Worm (Caenorhabditis elegans): ENCODE data around the gene pals-37.
A peak's percentile ranks its signal among the peaks of the same experiment; 100 is the strongest.

The pals-37 gene

DNA sequence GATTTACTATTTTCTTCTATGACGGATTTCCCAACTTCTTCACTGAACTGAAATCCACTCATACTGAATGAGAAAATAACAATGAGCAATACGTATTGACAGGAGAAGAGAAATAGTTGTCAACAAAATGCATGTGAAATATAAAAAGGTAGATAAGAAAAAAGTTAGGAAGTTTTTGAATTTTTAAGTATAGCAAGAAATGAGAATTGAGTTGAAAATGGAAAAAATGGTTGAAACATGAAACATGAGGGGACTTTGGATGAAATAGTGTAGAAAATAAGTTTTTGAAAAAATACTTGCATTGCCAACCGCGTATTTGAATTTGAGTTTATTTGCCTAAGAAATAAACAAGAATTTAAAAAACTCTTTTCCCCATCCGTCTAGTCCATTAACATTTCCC lies 5.6 kb upstream of the pals-37 start, which contains the start of the genes pals-38 and C54D10.9:
TSS of gene pals-38 (minus strand) at position 101 of the 400 bp plus-strand sequence.
TSS of gene C54D10.9 (plus strand) at position 259 of the 400 bp plus-strand sequence.
- TF ChIP-seq ceh-82 (tag; optimal IDR thresholded peaks at IDR 0.05) = no peak
- no peak for TF ChIP-seq mbf-1 (tag; optimal IDR thresholded peaks at IDR 0.05)
- no peak for TF ChIP-seq blmp-1 (tag; optimal IDR thresholded peaks at IDR 0.05; ENCODE audit: insufficient read depth)
- TF ChIP-seq lin-11 (tag; optimal IDR thresholded peaks at IDR 0.05) = no peak
- no peak for TF ChIP-seq aly-2 (tag; optimal IDR thresholded peaks at IDR 0.05)
- TF ChIP-seq fos-1 (tag; optimal IDR thresholded peaks at IDR 0.05) = no peak
- no peak for TF ChIP-seq ceh-16 (tag; optimal IDR thresholded peaks at IDR 0.05)
- no peak for TF ChIP-seq gmeb-1 (tag; optimal IDR thresholded peaks at IDR 0.05)
- TF ChIP-seq lin-13 (GFP tag; optimal IDR thresholded peaks at IDR 0.05) = no peak
- no peak for TF ChIP-seq nhr-129 (tag; optimal IDR thresholded peaks at IDR 0.05)
- no peak for TF ChIP-seq sma-3 (GFP tag; optimal IDR thresholded peaks at IDR 0.05)
- TF ChIP-seq skn-1 (tag; optimal IDR thresholded peaks at IDR 0.05) = no peak
- TF ChIP-seq ztf-11 (tag; optimal IDR thresholded peaks at IDR 0.05) = no peak

ce11 chrV:12443754-12444153 lies 2.4 kb upstream of the pals-37 start, which contains the start of gene pals-39:
TSS of gene pals-39 (minus strand) at chrV:12443854.
- no peak for TF ChIP-seq C34F6.9 (tag; optimal IDR thresholded peaks at IDR 0.05)
- TF ChIP-seq fos-1 (tag; optimal IDR thresholded peaks at IDR 0.05) = peak; percentile 21

DNA sequence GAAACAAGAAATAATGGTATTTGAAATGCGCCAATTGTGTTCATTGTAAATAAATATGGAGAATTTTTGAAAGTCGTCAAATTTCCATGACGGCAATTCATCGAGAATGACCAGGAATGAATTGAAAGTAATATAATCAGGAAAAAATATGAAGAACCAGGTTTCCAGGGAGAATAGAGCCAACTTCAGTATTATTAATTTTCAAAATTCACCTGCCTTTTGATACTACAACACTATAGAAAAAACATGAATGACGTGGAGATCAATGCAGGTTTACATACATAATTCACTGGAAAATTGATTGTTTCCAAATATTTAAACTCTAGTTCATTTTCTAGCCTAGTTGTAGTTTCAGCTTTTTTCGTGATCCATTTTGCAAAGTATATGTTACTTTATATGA lies 7.6 kb downstream of the pals-37 start, which contains the start of gene srh-25:
TSS of gene srh-25 (minus strand) at position 101 of the 400 bp plus-strand sequence.
- TF ChIP-seq ztf-1 (GFP tag; conservative IDR thresholded peaks at IDR 0.05) (no peak), elt-3 (tag; optimal IDR thresholded peaks at IDR 0.05) (no peak), F13H6.1 (tag; optimal IDR thresholded peaks at IDR 0.05) (no peak), nhr-11 (tag; optimal IDR thresholded peaks at IDR 0.05) (no peak), mbf-1 (tag; optimal IDR thresholded peaks at IDR 0.05) (no peak)

- no peak for TF ChIP-seq nhr-11 (tag; optimal IDR thresholded peaks at IDR 0.05)
- TF ChIP-seq unc-39 (tag; optimal IDR thresholded peaks at IDR 0.05) = no peak
- no peak for TF ChIP-seq unc-62 (GFP tag; optimal IDR thresholded peaks at IDR 0.05)
- TF ChIP-seq sma-3 (GFP tag; optimal IDR thresholded peaks at IDR 0.05) = no peak
- no peak for TF ChIP-seq aly-2 (tag; optimal IDR thresholded peaks at IDR 0.05)
- no peak for TF ChIP-seq elt-1 (tag; optimal IDR thresholded peaks at IDR 0.05)
- TF ChIP-seq alr-1 (tag; optimal IDR thresholded peaks at IDR 0.05) = no peak
- no peak for TF ChIP-seq fos-1 (tag; optimal IDR thresholded peaks at IDR 0.05)
- TF ChIP-seq ama-1 (optimal IDR thresholded peaks at IDR 0.05) = no peak
- no peak for TF ChIP-seq nhr-6 (tag; optimal IDR thresholded peaks at IDR 0.05)
- TF ChIP-seq crh-2 (tag; optimal IDR thresholded peaks at IDR 0.05) = no peak
- no peak for TF ChIP-seq R02D3.7 (tag; optimal IDR thresholded peaks at IDR 0.05)
- no peak for TF ChIP-seq mbf-1 (tag; optimal IDR thresholded peaks at IDR 0.05)
- TF ChIP-seq nhr-23 (tag; optimal IDR thresholded peaks at IDR 0.05) = no peak
- TF ChIP-seq nhr-10 (tag; optimal IDR thresholded peaks at IDR 0.05) = no peak
- no peak for TF ChIP-seq egl-27 (tag; optimal IDR thresholded peaks at IDR 0.05)
- TF ChIP-seq ZK546.5 (tag; optimal IDR thresholded peaks at IDR 0.05) = no peak
- no peak for TF ChIP-seq blmp-1 (tag; optimal IDR thresholded peaks at IDR 0.05; ENCODE audit: insufficient read depth)
Observed at ce11 chrV:12433105-12433504, 8.2 kb downstream of the pals-37 start.

DNA sequence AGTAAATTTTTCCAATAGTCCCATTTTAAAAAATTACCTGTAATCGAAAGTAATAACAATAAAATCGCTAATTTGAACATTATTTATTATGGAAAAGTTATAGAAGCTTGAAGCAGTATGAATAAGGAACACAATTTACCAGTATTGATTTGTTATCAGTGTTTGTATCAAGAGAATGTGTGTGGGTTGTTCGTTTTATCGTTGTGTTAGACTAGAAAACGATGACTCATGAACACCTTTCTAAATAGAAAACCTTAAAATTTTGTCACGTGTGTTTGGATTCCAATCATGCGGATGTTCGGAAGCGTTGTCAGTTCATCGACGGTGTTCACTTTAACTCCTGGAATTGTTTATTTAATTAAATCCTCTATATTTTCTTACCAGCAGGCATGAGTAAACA lies 9.2 kb downstream of the pals-37 start, which contains the start of gene C54D10.13:
TSS of gene C54D10.13 (minus strand) at position 179 of the 400 bp plus-strand sequence.
- TF ChIP-seq nhr-77 (tag; optimal IDR thresholded peaks at IDR 0.05) (no peak), fos-1 (tag; optimal IDR thresholded peaks at IDR 0.05) (peak; percentile 67)

DNA sequence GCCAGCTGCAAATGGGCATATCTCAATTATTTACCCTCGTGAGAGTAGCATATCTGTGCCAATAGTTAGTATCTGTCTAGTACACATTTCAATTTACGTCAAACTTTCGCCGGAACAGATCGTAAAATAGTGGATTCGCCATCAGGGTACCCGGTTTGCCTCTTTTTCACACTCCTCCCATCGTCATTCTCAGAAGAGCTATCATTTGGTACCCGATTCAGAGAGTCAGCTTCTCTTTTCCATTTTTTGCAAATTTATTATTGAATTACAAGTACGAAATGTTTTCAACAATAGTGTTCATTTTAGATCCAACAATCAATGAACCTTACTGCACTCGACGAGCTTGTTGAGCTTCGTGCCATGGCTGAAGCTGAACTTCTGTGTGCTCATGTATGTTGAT lies 12.3 kb downstream of the pals-37 start, which contains the start of gene C54D10.5:
TSS of gene C54D10.5 (plus strand) at position 301 of the 400 bp plus-strand sequence.
- TF ChIP-seq nhr-11 (tag; optimal IDR thresholded peaks at IDR 0.05) (no peak), nhr-21 (tag; optimal IDR thresholded peaks at IDR 0.05) (no peak), Y55F3AM.14 (GFP tag; optimal IDR thresholded peaks at IDR 0.05) (no peak)

Data from whole organism, L2 larva.